Fruit fly (Drosophila melanogaster) whole organism, prepupa: ENCODE results near the gene CG33107.
A peak's percentile ranks its signal among the peaks of the same experiment; 100 is the strongest.

Source experiments
- CG11294 ChIP-seq: fragments of 200-800 bp; sonication (Bioruptor generic); IDR thresholded peaks from 2 replicates; pipeline ENCODE4 v1.3.6; 2022; ENCODE audit warnings: missing biosample characterization, missing genetic modification characterization
- CG1621 ChIP-seq: fragments of 200-800 bp; sonication (Bioruptor generic); optimal IDR thresholded peaks from 3 replicates; lab custom pipeline; 2018; ENCODE audit warnings: missing biosample characterization, mild to moderate bottlenecking, missing genetic modification characterization
- CG16779 ChIP-seq: fragments of 200-800 bp; sonication (Bioruptor generic); optimal IDR thresholded peaks from 3 replicates; lab custom pipeline; 2017; ENCODE audit warnings: missing biosample characterization, mild to moderate bottlenecking, missing genetic modification characterization
- CG3032 ChIP-seq: fragments of 200-800 bp; optimal IDR thresholded peaks from 2 replicates; lab custom pipeline; 2019; ENCODE audit warnings: missing biosample characterization, mild to moderate bottlenecking, missing genetic modification characterization, moderate library complexity
- CG6276 ChIP-seq: fragments of 200-800 bp; sonication (Bioruptor generic); optimal IDR thresholded peaks from 2 replicates; lab custom pipeline; 2017; ENCODE audit warnings: missing biosample characterization, mild to moderate bottlenecking, missing genetic modification characterization
- CG6808 ChIP-seq: fragments of 200-800 bp; sonication (Bioruptor generic); optimal IDR thresholded peaks from 3 replicates; lab custom pipeline; 2017; ENCODE audit warnings: missing biosample characterization, missing genetic modification characterization, mild to moderate bottlenecking, moderate library complexity, missing genetic modification reagents
- CG7368 ChIP-seq: fragments of 200-800 bp; sonication (Bioruptor generic); optimal IDR thresholded peaks from 3 replicates; lab custom pipeline; 2016; ENCODE audit warnings: missing biosample characterization, missing genetic modification characterization
- CG8632 ChIP-seq: fragments of 200-800 bp; sonication (Bioruptor generic); optimal IDR thresholded peaks from 3 replicates; lab custom pipeline; 2016; ENCODE audit warnings: missing biosample characterization, missing genetic modification characterization
- Eip75B ChIP-seq: fragments of 200-800 bp; sonication (Bioruptor generic); optimal IDR thresholded peaks from 3 replicates; lab custom pipeline; 2016; ENCODE audit warnings: missing biosample characterization, missing genetic modification characterization
- Eip78C ChIP-seq: fragments of 200-800 bp; sonication (Bioruptor generic); peaks from one replicate; lab custom pipeline; 2016; ENCODE audit warnings: missing biosample characterization, missing genetic modification characterization
- Hr4 ChIP-seq: fragments of 200-800 bp; sonication (Bioruptor generic); optimal IDR thresholded peaks from 3 replicates; lab custom pipeline; 2016; ENCODE audit warnings: missing biosample characterization, missing genetic modification characterization
- Lpt ChIP-seq: fragments of 200-800 bp; sonication (Bioruptor generic); optimal IDR thresholded peaks from 3 replicates; lab custom pipeline; 2016; ENCODE audit warnings: missing biosample characterization, missing genetic modification characterization
- Met ChIP-seq: fragments of 200-800 bp; sonication (Bioruptor generic); optimal IDR thresholded peaks from 3 replicates; lab custom pipeline; 2016; ENCODE audit warnings: missing biosample characterization, missing genetic modification characterization
- Smox ChIP-seq: fragments of 200-800 bp; sonication (Bioruptor generic); optimal IDR thresholded peaks from 3 replicates; lab custom pipeline; 2016; ENCODE audit warnings: missing biosample characterization, missing genetic modification characterization
- Sox102F ChIP-seq: fragments of 200-800 bp; sonication (Bioruptor generic); optimal IDR thresholded peaks from 2 replicates; lab custom pipeline; 2016; ENCODE audit warnings: missing biosample characterization, mild to moderate bottlenecking, missing genetic modification characterization
- dsx ChIP-seq: fragments of 200-800 bp; optimal IDR thresholded peaks from 3 replicates; lab custom pipeline; 2019; ENCODE audit warnings: missing biosample characterization, mild to moderate bottlenecking, missing genetic modification characterization, moderate library complexity; ENCODE audit not compliant: poor library complexity, severe bottlenecking
- fd59A ChIP-seq: fragments of 200-800 bp; sonication (Bioruptor generic); optimal IDR thresholded peaks from 2 replicates; lab custom pipeline; 2017; ENCODE audit warnings: missing biosample characterization, mild to moderate bottlenecking, missing genetic modification characterization, missing genetic modification reagents
- fkh ChIP-seq: fragments of 200-800 bp; sonication (Bioruptor generic); optimal IDR thresholded peaks from 3 replicates; lab custom pipeline; 2017; ENCODE audit warnings: missing biosample characterization, mild to moderate bottlenecking, missing genetic modification characterization, moderate library complexity
- lz ChIP-seq: fragments of 200-800 bp; sonication (Bioruptor generic); optimal IDR thresholded peaks from 3 replicates; lab custom pipeline; 2016; ENCODE audit warnings: missing biosample characterization, missing genetic modification characterization
- salr ChIP-seq, 2 experiments: fragments of 200-800 bp; sonication (Bioruptor generic); optimal IDR thresholded peaks; 3 replicates each; lab custom pipeline; 2016 to 2018; ENCODE audit warnings: missing biosample characterization in 2 of 2, missing genetic modification characterization in 2 of 2, mild to moderate bottlenecking in 1 of 2

CG33107 gene

DNA sequence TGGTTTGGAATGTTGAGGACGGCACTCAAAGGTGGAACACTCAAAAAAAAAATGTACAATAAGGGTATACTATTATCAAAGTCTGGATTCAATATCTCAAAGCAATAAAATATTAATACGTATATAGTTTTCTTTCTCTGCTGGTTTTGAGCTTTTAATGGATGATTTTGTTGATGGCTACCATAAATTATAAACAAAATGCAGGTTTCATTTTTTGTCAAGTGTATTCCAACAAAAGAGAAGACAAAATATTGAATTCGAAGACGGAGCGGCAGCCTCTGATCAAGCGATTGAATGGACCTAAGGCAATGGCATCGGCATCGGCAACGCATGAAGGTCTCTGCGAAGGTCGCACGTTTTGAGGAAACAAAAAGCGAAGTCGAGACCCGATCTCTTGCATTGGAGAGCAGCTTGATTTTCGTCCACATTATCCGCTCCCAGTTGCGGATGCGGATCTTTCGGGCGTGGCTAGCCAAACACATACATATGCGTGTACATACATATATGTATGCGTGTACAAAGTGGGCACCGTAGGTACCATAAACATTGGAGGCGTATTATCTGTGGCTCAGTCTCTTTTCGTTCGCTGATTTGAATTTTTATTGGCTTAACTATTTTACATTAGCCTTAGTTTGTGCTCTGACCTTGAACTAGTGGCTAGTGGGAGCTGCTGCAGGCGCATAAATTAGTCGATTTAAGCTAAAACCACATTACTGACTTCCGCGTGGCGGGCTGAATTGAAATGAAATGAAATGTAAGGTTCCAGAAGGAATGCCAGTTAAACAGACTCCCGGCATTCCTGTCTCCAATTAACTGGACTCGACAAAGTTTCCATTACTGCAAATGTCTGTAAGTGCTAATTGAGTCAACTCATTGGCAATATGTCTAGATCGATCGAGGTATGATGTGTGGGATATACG is 47.8 kb downstream of the CG33107 start (continued):
- TF ChIP-seq Smox (GFP tag; lab: Kevin White, UChicago) = no peak
- TF ChIP-seq CG8632 (GFP tag; lab: Kevin White, UChicago) = peak; percentile 74
- TF ChIP-seq dsx (GFP tag; lab: Kevin White, UChicago) = peak; percentile 79
- TF ChIP-seq salr (GFP tag; optimal IDR thresholded peaks at IDR 0.05; lab: Kevin White, UChicago) = peak in 1 of 2 experiments; percentile 66
- TF ChIP-seq CG16779 (tag; lab: Kevin White, UChicago) = peak; percentile 32
- TF ChIP-seq CG6808 (GFP tag; lab: Kevin White, UChicago) = peak; percentile 80
- TF ChIP-seq CG1621 (tag; lab: Kevin White, UChicago) = peak; percentile 77
- TF ChIP-seq CG3032 (tag; lab: Kevin White, UChicago) = peak; percentile 82
- no peak for TF ChIP-seq Lpt (GFP tag; lab: Kevin White, UChicago)
- TF ChIP-seq fd59A (GFP tag; lab: Kevin White, UChicago) = peak; percentile 73
- TF ChIP-seq CG7368 = peak; percentile 74
- peak; percentile 32 for TF ChIP-seq lz
- TF ChIP-seq CG11294 = no peak
- TF ChIP-seq Met (GFP tag; lab: Kevin White, UChicago) = peak; percentile 57
- TF ChIP-seq Eip75B (GFP tag; lab: Kevin White, UChicago) = peak; percentile 82
- no peak for TF ChIP-seq CG6276 (GFP tag; lab: Kevin White, UChicago)

DNA sequence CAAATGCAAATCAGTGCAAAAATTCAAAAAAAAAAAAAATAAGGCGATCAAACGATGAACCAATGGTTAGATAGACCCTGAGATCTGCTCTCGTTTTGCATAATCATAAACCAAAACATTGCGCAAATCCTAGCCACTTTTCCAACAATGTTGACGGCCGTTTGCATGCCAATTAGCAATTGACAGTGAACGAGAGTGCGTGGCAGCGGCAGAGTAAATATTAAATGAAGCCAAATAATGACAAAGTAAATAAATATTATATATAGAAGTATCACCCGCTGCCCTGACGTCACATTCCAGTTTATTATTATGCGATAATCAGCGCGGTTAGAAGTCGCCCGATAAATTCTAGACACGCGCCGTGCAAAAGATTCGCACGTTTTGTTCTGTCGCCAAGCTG is 48.6 kb downstream of the CG33107 start:
- TF ChIP-seq Hr4 (GFP tag; lab: Kevin White, UChicago) (no peak), fkh (GFP tag; lab: Kevin White, UChicago) (peak; percentile 64)

DNA sequence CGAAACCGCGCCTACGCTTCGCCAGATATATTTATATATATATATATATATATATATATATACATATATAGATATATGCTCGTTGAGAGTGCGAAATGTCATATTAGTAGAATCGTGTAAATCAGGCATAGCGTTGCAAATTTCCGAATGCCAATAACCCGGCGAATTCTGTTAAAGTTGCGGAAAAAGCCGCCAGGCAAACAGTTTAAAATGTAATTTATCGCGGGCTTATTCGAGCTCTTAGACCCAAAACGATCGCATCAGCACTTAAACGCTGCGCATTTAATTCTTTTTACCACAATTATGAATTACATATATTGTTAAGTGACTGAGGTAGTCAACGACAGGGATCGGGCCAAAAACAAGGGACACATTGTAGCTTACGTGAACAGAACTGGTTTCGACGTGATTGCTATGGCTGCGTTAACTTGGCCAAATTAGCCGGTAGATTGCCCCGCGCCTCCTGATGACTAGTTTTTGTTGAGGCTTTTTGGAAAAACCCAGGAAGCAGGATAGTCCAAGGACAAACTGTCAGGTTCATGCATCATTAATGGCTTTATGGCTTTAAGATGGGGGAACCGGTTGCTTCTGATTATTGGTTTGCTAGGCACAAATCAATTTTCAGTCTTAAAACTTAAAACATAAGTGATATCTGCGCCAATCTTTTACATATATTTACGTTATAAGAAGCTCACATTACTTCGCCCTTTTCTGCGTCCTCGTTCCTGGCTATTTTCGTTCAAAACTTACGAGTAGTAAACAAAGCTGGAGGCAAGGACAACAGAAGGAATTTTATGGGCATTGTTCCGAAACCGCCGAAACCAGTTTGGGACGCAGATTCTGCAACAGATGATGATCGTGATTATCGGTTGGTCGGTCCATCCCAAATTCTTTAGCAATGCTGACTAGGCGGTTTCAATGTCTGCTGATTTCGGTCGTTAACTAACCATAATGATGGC is 50.3 kb downstream of the CG33107 start:
- TF ChIP-seq Sox102F (GFP tag; lab: Kevin White, UChicago) (peak; percentile 5), dsx (GFP tag; lab: Kevin White, UChicago) (peak; percentile 73), Eip78C (GFP tag; lab: Kevin White, UChicago) (peak; percentile 53), salr (GFP tag; optimal IDR thresholded peaks at IDR 0.05; lab: Kevin White, UChicago) (no peak)
